Fruit fly (Drosophila melanogaster): ENCODE results near the gene CG7102.

Gene CG7102

dm6 chr2L:7849472-7849871 is 37.8 kb downstream of the CG7102 start (continued):
- TF ChIP-seq CG31441 (GFP tag; IDR thresholded peaks at IDR 0.05) (peak; percentile 27; the same call in 1 of the 2 replicates), ap (GFP tag; IDR thresholded peaks at IDR 0.05) (peak; percentile 39; the same call in 1 of the 2 replicates), Hr39 (optimal IDR thresholded peaks at IDR 0.05) (no peak), CG15073 (GFP tag; optimal IDR thresholded peaks at IDR 0.05) (no peak), CG18599 (GFP tag; optimal IDR thresholded peaks at IDR 0.05) (peak; percentile 65), Dbx (GFP tag; IDR thresholded peaks at IDR 0.05) (peak; percentile 64; the same call in 2 of the 3 replicates), CG33213 (GFP tag; optimal IDR thresholded peaks at IDR 0.05) (no peak), bbx (GFP tag; IDR thresholded peaks at IDR 0.05; ENCODE audit: partially characterized antibody) (no peak), crol (GFP tag; IDR thresholded peaks at IDR 0.05) (no peak), psq (GFP tag; optimal IDR thresholded peaks at IDR 0.05) (no peak), Sox102F (GFP tag; optimal IDR thresholded peaks at IDR 0.05) (peak; percentile 54), CG10959 (GFP tag; IDR thresholded peaks at IDR 0.05) (no peak), CG11093 (GFP tag; IDR thresholded peaks at IDR 0.05) (no peak), HLH3B (GFP tag; IDR thresholded peaks at IDR 0.05) (peak; percentile 57), Antp (GFP tag; optimal IDR thresholded peaks at IDR 0.05) (no peak), CG12155 (GFP tag; optimal IDR thresholded peaks at IDR 0.05) (no peak), Hmr (GFP tag; optimal IDR thresholded peaks at IDR 0.05) (peak; percentile 9), bsh (GFP tag; optimal IDR thresholded peaks at IDR 0.05) (peak in 1 of 2 experiments; percentile 61), mirr (GFP tag; optimal IDR thresholded peaks at IDR 0.05) (no peak), PHDP (tag; optimal IDR thresholded peaks at IDR 0.05) (peak; percentile 39), CG17359 (tag; optimal IDR thresholded peaks at IDR 0.05) (peak; percentile 43), CG4707 (GFP tag; optimal IDR thresholded peaks at IDR 0.05) (no peak), tap (tag; optimal IDR thresholded peaks at IDR 0.05) (no peak), CG18476 (GFP tag; optimal IDR thresholded peaks at IDR 0.05) (no peak), zen (tag; optimal IDR thresholded peaks at IDR 0.05) (no peak), CG31388 (GFP tag; optimal IDR thresholded peaks at IDR 0.05) (no peak), E2f2 (GFP tag; IDR thresholded peaks at IDR 0.05) (0 out of 2 replicates have a peak, but pooled peaks have one; percentile 8), Neu2 (GFP tag; optimal IDR thresholded peaks at IDR 0.05; ENCODE audit: borderline replicate concordance) (no peak), tio (GFP tag; optimal IDR thresholded peaks at IDR 0.05) (no peak), ewg (GFP tag; optimal IDR thresholded peaks at IDR 0.05) (peak; percentile 13), dimm (GFP tag; IDR thresholded peaks at IDR 0.05) (no peak), CG15011 (GFP tag; optimal IDR thresholded peaks at IDR 0.05) (no peak), HmgZ (tag; optimal IDR thresholded peaks at IDR 0.05) (no peak), sens (GFP tag) (peak; percentile 43), CG17568 (GFP tag; optimal IDR thresholded peaks at IDR 0.05) (no peak), Rx (GFP tag; IDR thresholded peaks at IDR 0.05) (no peak), CG12299 (tag; optimal IDR thresholded peaks at IDR 0.05) (no peak), ase (GFP tag; IDR thresholded peaks at IDR 0.05) (no peak), nom (GFP tag; optimal IDR thresholded peaks at IDR 0.05) (no peak), CG17385 (GFP tag; optimal IDR thresholded peaks at IDR 0.05) (peak; percentile 10), Ravus (GFP tag; IDR thresholded peaks at IDR 0.05) (no peak), D19B (GFP tag; optimal IDR thresholded peaks at IDR 0.05) (no peak), ssp (GFP tag; IDR thresholded peaks at IDR 0.05) (peak; percentile 23; the same call in 1 of the 2 replicates), kay (GFP tag; optimal IDR thresholded peaks at IDR 0.05) (no peak), CG7372 (GFP tag; IDR thresholded peaks at IDR 0.05) (no peak), Ets97D (GFP tag; optimal IDR thresholded peaks at IDR 0.05) (no peak), her (GFP tag; optimal IDR thresholded peaks at IDR 0.05) (no peak), crp (GFP tag; optimal IDR thresholded peaks at IDR 0.05) (no peak), sim (GFP tag; IDR thresholded peaks at IDR 0.05) (no peak), ham (GFP tag; IDR thresholded peaks at IDR 0.05) (no peak), CG12104 (GFP tag; optimal IDR thresholded peaks at IDR 0.05) (no peak), CG3407 (GFP tag; optimal IDR thresholded peaks at IDR 0.05) (no peak)
